Fruit fly (Drosophila melanogaster): Measurements from ENCODE around the gene Ir7b.

Ir7b gene

DNA sequence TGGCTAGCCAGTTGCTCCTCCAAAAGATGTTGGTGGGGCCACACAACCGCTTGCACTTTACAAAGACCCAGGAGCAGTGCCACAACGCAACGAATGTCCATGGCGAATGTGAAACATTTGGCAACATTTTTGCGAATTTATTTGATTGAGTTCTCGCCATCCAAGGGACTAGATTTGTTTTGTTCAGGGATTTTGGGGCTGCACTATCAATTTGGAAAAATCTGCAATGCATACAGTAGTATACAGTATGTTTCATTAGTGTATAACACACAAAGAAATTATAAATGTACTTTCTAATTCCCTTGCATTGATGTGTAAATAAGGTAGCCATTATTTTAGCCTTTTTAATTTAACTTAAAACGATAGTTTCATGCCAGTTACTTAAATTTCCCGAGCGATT is 12.0 kb upstream of the Ir7b start, which contains the start of gene Ir7d:
Gene Ir7d (minus strand): TSS at position 101 of the 400 bp plus-strand sequence.
- TF ChIP-seq ssp (GFP tag; IDR thresholded peaks at IDR 0.05) = no peak
- no peak for TF ChIP-seq wor (GFP tag; IDR thresholded peaks at IDR 0.05)
- TF ChIP-seq PHDP (tag; optimal IDR thresholded peaks at IDR 0.05) = no peak
- TF ChIP-seq hb (GFP tag; IDR thresholded peaks at IDR 0.05; ENCODE audit: partially characterized antibody) = no peak
- TF ChIP-seq CG18764 (GFP tag; optimal IDR thresholded peaks at IDR 0.05) = no peak
- no peak for TF ChIP-seq Abd-B (GFP tag; optimal IDR thresholded peaks at IDR 0.05)
- no peak for TF ChIP-seq Elba2 (GFP tag; optimal IDR thresholded peaks at IDR 0.05)
- TF ChIP-seq zen2 (GFP tag; IDR thresholded peaks at IDR 0.05; ENCODE audit: partially characterized antibody) = no peak
- no peak for TF ChIP-seq nerfin-1 (tag; optimal IDR thresholded peaks at IDR 0.05)
- TF ChIP-seq CG1647 (GFP tag; optimal IDR thresholded peaks at IDR 0.05) = no peak

DNA sequence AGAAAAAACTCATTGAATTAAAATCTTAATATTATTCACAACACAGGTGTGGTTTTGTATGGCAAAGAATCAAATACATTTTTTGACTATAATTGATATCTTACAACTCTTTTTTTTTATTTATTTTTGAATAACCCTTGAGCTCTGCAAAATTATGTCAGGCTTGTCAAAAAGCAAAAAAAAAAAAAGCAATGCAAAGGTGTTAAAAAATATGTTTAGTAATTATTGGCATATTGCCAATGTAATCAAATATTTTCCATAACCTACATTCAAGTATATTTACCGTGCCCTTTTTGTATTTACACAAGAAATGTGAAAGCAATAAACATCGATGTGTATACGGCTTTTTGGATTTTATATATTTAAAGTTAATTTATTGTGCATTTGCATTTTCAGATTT is 7.3 kb upstream of the Ir7b start, which contains the start of gene Ir7c:
Gene Ir7c (plus strand): TSS at position 301 of the 400 bp plus-strand sequence.
- TF ChIP-seq CG17802 (tag; optimal IDR thresholded peaks at IDR 0.05) (no peak), NFAT (GFP tag; IDR thresholded peaks at IDR 0.05) (no peak), Myb (GFP tag; optimal IDR thresholded peaks at IDR 0.05) (no peak), CG11093 (GFP tag; IDR thresholded peaks at IDR 0.05) (no peak), croc (GFP tag; conservative IDR thresholded peaks at IDR 0.05) (no peak), CoRest (tag; optimal IDR thresholded peaks at IDR 0.05) (no peak), Oli (tag; optimal IDR thresholded peaks at IDR 0.05) (no peak), maf-S (GFP tag; optimal IDR thresholded peaks at IDR 0.05) (no peak), CG12391 (tag; optimal IDR thresholded peaks at IDR 0.05) (no peak), pum (GFP tag; optimal IDR thresholded peaks at IDR 0.05) (no peak), inv (GFP tag; IDR thresholded peaks at IDR 0.05; ENCODE audit: partially characterized antibody) (no peak), stwl (tag; optimal IDR thresholded peaks at IDR 0.05) (no peak), vvl (GFP tag; IDR thresholded peaks at IDR 0.05) (no peak), prd (optimal IDR thresholded peaks at IDR 0.05) (no peak), prd (GFP tag; IDR thresholded peaks at IDR 0.05) (no peak)

DNA sequence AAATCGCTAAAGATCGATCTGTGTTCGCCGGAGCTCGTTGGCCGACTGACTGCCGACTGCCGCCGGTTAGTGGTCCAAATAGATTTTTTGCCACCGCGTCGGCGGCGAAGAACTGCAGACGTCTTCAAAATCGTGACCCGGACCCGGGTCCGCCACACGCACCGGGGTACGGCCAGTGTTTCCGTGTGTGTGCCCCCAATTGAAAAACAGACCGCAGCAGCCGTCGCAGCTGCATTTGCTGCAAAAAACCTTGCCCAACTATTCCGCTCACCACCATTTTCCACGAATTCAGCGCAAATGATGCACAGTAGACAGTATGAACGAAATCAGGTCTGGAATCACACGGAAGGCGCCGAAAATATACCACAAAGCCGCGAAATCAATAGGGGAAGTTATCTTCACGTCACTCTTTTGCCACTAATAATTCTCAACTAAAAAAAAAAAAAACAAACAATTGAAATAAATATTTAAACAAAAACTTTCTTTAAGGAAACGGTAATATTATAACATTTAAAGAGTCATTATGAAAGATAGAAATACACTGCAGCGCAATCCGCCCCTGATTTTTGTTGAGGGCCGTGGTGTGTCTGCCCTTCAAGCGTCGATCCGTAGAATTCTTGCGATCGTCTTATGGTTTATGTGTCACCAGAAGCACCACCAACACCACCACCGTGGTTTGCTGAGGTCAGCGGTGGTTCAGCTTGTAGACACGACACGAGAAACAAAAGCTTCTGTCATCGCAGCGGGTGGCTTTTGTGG is 6.6 kb upstream of the Ir7b start, which contains the start of gene dec:
Gene dec (minus strand): TSS at position 51 of the 759 bp plus-strand sequence.
- no peak for TF ChIP-seq Side (GFP tag; optimal IDR thresholded peaks at IDR 0.05)
- no peak for TF ChIP-seq CG11093 (GFP tag; IDR thresholded peaks at IDR 0.05)
- no peak for TF ChIP-seq Dll (GFP tag; IDR thresholded peaks at IDR 0.05; ENCODE audit: partially characterized antibody)
- TF ChIP-seq tx (GFP tag; optimal IDR thresholded peaks at IDR 0.05) = no peak
- TF ChIP-seq TFAM (GFP tag; optimal IDR thresholded peaks at IDR 0.05) = no peak
- no peak for TF ChIP-seq eyg (GFP tag; optimal IDR thresholded peaks at IDR 0.05)
- TF ChIP-seq pnt (GFP tag; optimal IDR thresholded peaks at IDR 0.05) = no peak
- no peak for TF ChIP-seq CG33557 (GFP tag; optimal IDR thresholded peaks at IDR 0.05)
- no peak for TF ChIP-seq zfh2 (GFP tag; optimal IDR thresholded peaks at IDR 0.05)
- TF ChIP-seq GATAe (GFP tag; conservative IDR thresholded peaks at IDR 0.05) = no peak
- no peak for TF ChIP-seq Hmx (GFP tag; optimal IDR thresholded peaks at IDR 0.05)
- no peak for TF ChIP-seq CG10274 (GFP tag; optimal IDR thresholded peaks at IDR 0.05)
- TF ChIP-seq gsb (GFP tag; IDR thresholded peaks at IDR 0.05) = no peak
- TF ChIP-seq CG3281 (GFP tag; optimal IDR thresholded peaks at IDR 0.05) = no peak
- TF ChIP-seq psq (GFP tag; optimal IDR thresholded peaks at IDR 0.05) = no peak
- no peak for TF ChIP-seq stc (GFP tag; IDR thresholded peaks at IDR 0.05)
- TF ChIP-seq Ets65A (GFP tag) = no peak

All from whole organism, embryonic.